Worm (Caenorhabditis elegans): Measurements from ENCODE around the gene clec-162.
"Not testable (repeated sequence)": the region's sequence is repeated elsewhere in the genome, so short reads cannot be mapped to it uniquely, and the experiment has no call there.

The clec-162 gene

DNA sequence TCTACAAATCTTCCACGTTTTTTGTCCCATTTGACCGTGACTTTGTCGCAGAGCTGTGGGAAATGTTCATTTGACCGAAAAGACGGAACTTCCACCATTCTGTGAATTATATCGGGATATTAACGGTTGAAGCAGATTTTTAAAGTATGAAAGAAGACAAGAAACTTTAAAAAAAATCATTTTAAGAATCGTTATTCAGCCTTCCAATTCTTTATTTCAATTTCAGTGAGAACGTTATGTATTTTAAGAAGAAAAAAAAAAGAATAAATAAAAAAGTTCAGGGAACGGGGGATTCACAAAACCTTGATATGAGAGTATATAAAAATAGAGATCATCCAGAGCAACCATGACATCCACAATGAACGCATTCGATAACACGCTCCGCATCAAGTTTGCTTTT, 30.5 kb downstream of the clec-162 start, which contains the start of gene set-3 (continued):
- TF ChIP-seq mab-9 (GFP tag; IDR thresholded peaks at IDR 0.05), result no peak
- TF ChIP-seq lin-35 (GFP tag; optimal IDR thresholded peaks at IDR 0.05), result no peak
- TF ChIP-seq aha-1 (tag; optimal IDR thresholded peaks at IDR 0.05), result no peak

DNA sequence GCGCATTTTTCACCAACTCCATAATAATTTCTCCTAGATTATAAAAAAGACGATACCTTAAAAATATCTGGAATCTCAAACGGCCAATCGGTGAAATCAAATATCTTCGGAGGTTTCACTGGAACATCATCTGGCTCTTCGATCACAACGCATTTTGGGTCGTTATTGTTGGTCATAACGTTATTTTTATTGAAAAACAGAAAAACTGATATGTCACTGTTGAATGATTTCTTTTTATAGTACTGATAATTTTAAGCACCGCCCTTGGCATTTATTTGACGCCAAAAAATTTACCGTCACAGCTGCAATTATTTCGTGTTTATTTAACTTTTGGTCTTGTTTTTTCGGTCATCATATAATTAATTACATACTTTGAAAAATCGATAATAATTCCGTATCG, 35.0 kb downstream of the clec-162 start, which contains the start of gene best-5:
TSS of gene best-5 (minus strand) at position 210 of the 400 bp plus-strand sequence.
- TF ChIP-seq snu-23 (GFP tag; optimal IDR thresholded peaks at IDR 0.05), result no peak
- no peak for TF ChIP-seq jun-1 (tag; optimal IDR thresholded peaks at IDR 0.05)
- TF ChIP-seq xbp-1 (tag; optimal IDR thresholded peaks at IDR 0.05), result no peak
- no peak for TF ChIP-seq isw-1 (GFP tag; IDR thresholded peaks at IDR 0.05)

DNA sequence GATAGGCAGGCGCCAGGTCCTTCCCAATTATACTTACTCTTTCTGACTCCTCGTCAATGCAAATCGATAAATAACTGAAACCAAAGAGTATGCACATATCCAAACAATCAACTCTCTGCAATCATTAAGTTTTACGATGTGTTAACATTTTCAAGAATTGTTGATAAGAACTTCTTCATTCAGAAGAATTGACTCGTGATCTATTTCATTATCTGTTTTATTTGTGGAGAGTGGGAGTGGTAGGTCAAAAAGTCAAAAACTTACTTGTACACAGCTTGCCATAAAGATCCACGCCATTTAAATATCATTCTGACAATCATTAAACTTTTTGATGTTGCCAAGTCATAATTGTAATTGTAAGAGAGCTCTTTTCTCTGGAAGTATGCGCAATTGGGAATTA, 35.6 kb downstream of the clec-162 start:
- TF ChIP-seq elt-2 (tag; optimal IDR thresholded peaks at IDR 0.05), result peak; percentile 77
- peak in 1 of 2 experiments; percentile 21 for TF ChIP-seq lin-35 (GFP tag; optimal IDR thresholded peaks at IDR 0.05)
- no peak for TF ChIP-seq nhr-77 (tag; optimal IDR thresholded peaks at IDR 0.05)

DNA sequence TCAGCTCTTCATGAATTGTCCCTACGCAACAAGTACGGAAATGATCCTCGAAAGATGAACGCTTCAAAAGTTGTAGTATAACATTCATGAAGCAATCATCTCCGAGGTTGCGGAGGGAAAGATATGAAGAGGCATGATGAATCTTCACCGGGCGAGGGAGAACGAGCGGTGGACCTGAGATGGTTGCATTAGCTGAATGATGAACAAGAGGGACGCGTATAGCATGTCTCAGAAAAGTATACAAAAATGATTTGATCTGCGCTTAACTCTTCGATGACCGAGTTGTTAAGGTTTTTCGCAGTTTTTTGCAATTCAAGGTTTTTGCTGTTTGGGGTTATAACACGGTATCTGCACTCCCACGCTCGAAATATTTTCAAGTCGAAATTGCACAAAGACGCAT, 39.1 kb downstream of the clec-162 start, which contains the start of gene C07A9.10:
TSS of gene C07A9.10 (minus strand) at position 101 of the 400 bp plus-strand sequence.
- TF ChIP-seq Y116A8C.19 (tag; optimal IDR thresholded peaks at IDR 0.05; ENCODE audit: borderline replicate concordance), result no peak
- TF ChIP-seq pax-3 (tag; optimal IDR thresholded peaks at IDR 0.05), result no peak
- TF ChIP-seq lir-3 (tag; optimal IDR thresholded peaks at IDR 0.05; ENCODE audit: poor library complexity), result no peak
- TF ChIP-seq ama-1 (optimal IDR thresholded peaks at IDR 0.05), result no peak
- TF ChIP-seq hlh-17 (GFP tag; optimal IDR thresholded peaks at IDR 0.05; ENCODE audit: borderline replicate concordance), result no peak
- no peak for TF ChIP-seq fos-1 (tag; optimal IDR thresholded peaks at IDR 0.05)
- TF ChIP-seq fkh-4 (tag; optimal IDR thresholded peaks at IDR 0.05; ENCODE audit: borderline replicate concordance), result no peak
- TF ChIP-seq unc-62 (GFP tag; optimal IDR thresholded peaks at IDR 0.05), result no peak
- TF ChIP-seq dpl-1 (GFP tag; optimal IDR thresholded peaks at IDR 0.05), result no peak
- no peak for TF ChIP-seq vab-15 (tag; optimal IDR thresholded peaks at IDR 0.05)
- no peak for TF ChIP-seq lin-13 (GFP tag; optimal IDR thresholded peaks at IDR 0.05)
- no peak for TF ChIP-seq pag-3 (tag; optimal IDR thresholded peaks at IDR 0.05; ENCODE audit: borderline replicate concordance, insufficient read depth)
- TF ChIP-seq pqm-1 (tag; optimal IDR thresholded peaks at IDR 0.05), result no peak
- no peak for TF ChIP-seq sox-4 (tag; optimal IDR thresholded peaks at IDR 0.05)

DNA sequence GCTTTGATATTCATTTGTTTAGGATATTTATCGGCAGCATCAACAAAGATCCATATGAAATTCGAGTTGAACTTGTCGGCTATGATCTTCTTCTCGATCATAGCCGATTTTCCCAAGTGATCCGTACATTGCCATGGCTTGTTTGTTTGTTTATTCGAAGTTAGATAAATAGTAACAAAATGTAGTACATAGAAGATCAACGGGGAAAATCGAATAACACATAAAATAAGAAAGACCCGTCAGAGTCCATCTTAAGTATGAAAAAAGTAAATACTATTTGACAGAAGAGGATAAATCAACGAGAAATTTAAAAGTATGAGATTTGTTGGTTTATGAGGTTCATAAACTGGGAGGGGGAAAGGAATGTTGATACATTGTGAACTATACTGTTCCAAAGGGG, 42.3 kb downstream of the clec-162 start, which contains the start of gene C07A9.5:
TSS of gene C07A9.5 (minus strand) at position 101 of the 400 bp plus-strand sequence.
- not testable (repeated sequence) for TF ChIP-seq dpl-1 (GFP tag; optimal IDR thresholded peaks at IDR 0.05); nhr-237 (tag; optimal IDR thresholded peaks at IDR 0.05); C34B4.2 (tag; optimal IDR thresholded peaks at IDR 0.05)

DNA sequence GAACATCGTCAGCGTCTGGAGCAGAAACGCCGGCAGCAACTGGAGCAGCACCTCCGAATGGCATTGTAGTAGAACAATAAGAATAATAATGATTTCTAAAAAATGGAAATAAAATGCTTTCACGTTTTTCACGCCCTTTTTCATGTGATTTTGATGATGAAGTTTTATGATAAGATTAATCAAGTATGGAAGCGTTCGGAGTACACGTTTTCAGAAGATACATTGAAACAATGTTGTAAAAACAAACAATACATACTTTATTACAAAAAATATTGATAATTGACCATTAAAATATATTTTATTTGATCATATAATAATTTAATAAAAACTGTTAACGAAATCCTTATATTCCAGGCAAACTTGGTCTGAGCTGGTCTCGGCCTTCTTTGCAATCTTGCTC, 43.8 kb downstream of the clec-162 start, which contains the start of gene C07A9.13:
TSS of gene C07A9.13 (minus strand) at position 101 of the 400 bp plus-strand sequence.
- TF ChIP-seq elt-3 (tag; optimal IDR thresholded peaks at IDR 0.05); grh-1 (GFP tag; IDR thresholded peaks at IDR 0.05); C04F5.9 (tag; optimal IDR thresholded peaks at IDR 0.05): not testable (repeated sequence)

DNA sequence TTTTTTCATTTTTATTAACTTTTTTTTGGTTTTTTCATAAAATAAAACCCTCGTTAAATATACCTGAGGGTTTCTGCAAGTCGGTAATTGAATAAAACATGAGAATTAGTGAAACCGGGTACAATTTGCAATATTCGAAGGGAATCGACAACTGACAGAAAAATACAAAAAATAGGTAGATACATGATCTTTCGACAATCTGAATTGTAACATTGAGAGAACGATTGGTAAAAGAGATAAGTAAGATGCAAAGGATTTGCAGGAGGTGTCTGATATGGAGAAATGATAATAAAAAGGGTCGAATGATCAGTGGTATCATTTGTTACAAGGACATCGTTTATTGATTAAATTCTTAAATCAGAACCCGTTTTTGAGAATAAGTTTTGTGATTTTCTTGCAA, 46.2 kb downstream of the clec-162 start, which contains the start of gene ugt-60:
TSS of gene ugt-60 (minus strand) at position 233 of the 400 bp plus-strand sequence.
- TF ChIP-seq lir-3 (tag; optimal IDR thresholded peaks at IDR 0.05; ENCODE audit: poor library complexity), result no peak
- no peak for TF ChIP-seq nhr-237 (tag; optimal IDR thresholded peaks at IDR 0.05)
- no peak for TF ChIP-seq egl-27 (tag; optimal IDR thresholded peaks at IDR 0.05)
- peak; percentile 56 for TF ChIP-seq nhr-85 (tag)
- TF ChIP-seq elt-3 (tag; optimal IDR thresholded peaks at IDR 0.05), result peak in 3 of 6 experiments; percentile 23 to 47 (median 33)
